Worm (Caenorhabditis elegans) whole organism, L4 larva: Measurements from ENCODE around the gene K08D8.5.

Experiments used
- aha-1 ChIP-seq: fragments of 150-350 bp; peaks from one replicate; lab custom pipeline; 2014; ENCODE audit warnings: missing biosample characterization, missing genetic modification characterization
- aly-2 ChIP-seq: sonication (generic microtip); optimal IDR thresholded peaks from 2 replicates; lab custom pipeline; 2018; ENCODE audit warnings: missing biosample characterization, missing genetic modification characterization
- ces-1 ChIP-seq: fragments of 150-350 bp; sonication (generic microtip); optimal IDR thresholded peaks from 4 replicates; lab custom pipeline; 2014; ENCODE audit warnings: missing biosample characterization, missing genetic modification reagents, missing genetic modification characterization
- daf-16 ChIP-seq, 3 experiments: sonication (generic microtip); optimal IDR thresholded peaks; 2 replicates each; lab custom pipeline; 2016 to 2017; ENCODE audit warnings: missing genetic modification characterization in 3 of 3, missing genetic modification reagents in 3 of 3, mild to moderate bottlenecking in 2 of 3, missing compliant biosample characterization in 2 of 3, missing biosample characterization in 1 of 3, moderate library complexity in 1 of 3
- dve-1 ChIP-seq: sonication (generic microtip); optimal IDR thresholded peaks from 2 replicates; lab custom pipeline; 2017; ENCODE audit warnings: antibody characterized with exemption, mild to moderate bottlenecking, missing genetic modification characterization, missing compliant biosample characterization; ENCODE audit not compliant: insufficient read depth
- hmg-1.1 ChIP-seq: fragments of 200-800 bp; sonication (Bioruptor generic); IDR thresholded peaks from 2 replicates; pipeline ENCODE4 v1.3.6; 2022; ENCODE audit warnings: missing genetic modification reagents, missing genetic modification characterization, missing compliant biosample characterization
- lin-15B ChIP-seq: fragments of 150-350 bp; sonication (generic microtip); optimal IDR thresholded peaks from 3 replicates; lab custom pipeline; 2014; ENCODE audit warnings: missing biosample characterization, missing genetic modification characterization
- lir-3 ChIP-seq: sonication (generic microtip); optimal IDR thresholded peaks from 2 replicates; lab custom pipeline; 2016; ENCODE audit warnings: mild to moderate bottlenecking, missing genetic modification characterization, missing compliant biosample characterization
- nhr-11 ChIP-seq: fragments of 150-350 bp; optimal IDR thresholded peaks from 2 replicates; lab custom pipeline; 2014; ENCODE audit warnings: missing biosample characterization, missing genetic modification characterization
- nhr-237 ChIP-seq: sonication (generic microtip); optimal IDR thresholded peaks from 2 replicates; lab custom pipeline; 2017; ENCODE audit warnings: missing biosample characterization, missing genetic modification characterization
- pha-4 ChIP-seq, 2 experiments: fragments of 150-350 bp in 1 of 2; fragments of 200-800 bp in 1 of 2; sonication (Bioruptor generic) in 1 of 2; IDR thresholded peaks in 1 of 2; optimal IDR thresholded peaks in 1 of 2; 2 replicates each; pipeline versions ENCODE4 v1.3.6 to Lab custom; 2014 to 2022; ENCODE audit warnings: missing genetic modification characterization in 2 of 2, missing genetic modification reagents in 2 of 2, missing biosample characterization in 1 of 2, missing compliant biosample characterization in 1 of 2
- php-3 ChIP-seq: fragments of 200-800 bp; sonication (Bioruptor generic); IDR thresholded peaks from 2 replicates; pipeline ENCODE4 v1.3.6; 2022; ENCODE audit warnings: missing genetic modification reagents, missing genetic modification characterization, missing compliant biosample characterization
- unc-39 ChIP-seq: sonication (generic microtip); optimal IDR thresholded peaks from 2 replicates; lab custom pipeline; 2017; ENCODE audit warnings: missing biosample characterization, missing genetic modification characterization
- zag-1 ChIP-seq: fragments of 150-350 bp; optimal IDR thresholded peaks from 2 replicates; lab custom pipeline; 2014; ENCODE audit warnings: missing biosample characterization, missing genetic modification characterization

DNA sequence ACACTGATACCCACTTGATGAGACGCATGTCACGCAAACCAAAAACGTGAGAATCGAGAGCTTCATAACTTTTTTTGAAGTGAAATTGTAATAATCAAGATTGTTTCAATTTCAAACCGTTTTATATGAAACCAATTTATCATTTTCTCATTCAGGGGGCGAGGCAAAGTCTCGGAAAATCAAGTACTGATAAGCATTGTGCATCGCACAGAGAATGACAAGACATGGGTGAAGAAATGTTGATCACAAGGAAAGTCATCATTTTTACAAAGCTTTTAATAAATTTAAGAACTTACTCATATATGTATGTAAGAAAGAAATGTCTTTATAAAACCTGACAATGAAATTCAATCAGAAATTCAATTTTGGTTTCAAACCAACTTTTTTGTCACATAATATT lies 5.4 kb downstream of the K08D8.5 start, which contains the start of gene K08D8.3:
- TF ChIP-seq pha-4 (GFP tag; IDR thresholded peaks at IDR 0.05; lab: Robert Waterston, UW), result no peak
- no peak for TF ChIP-seq pha-4 (tag; optimal IDR thresholded peaks at IDR 0.05; lab: Kevin White, UChicago)
- no peak for TF ChIP-seq aha-1 (tag; lab: Kevin White, UChicago)
- no peak for TF ChIP-seq lin-15B (tag; lab: Kevin White, UChicago)
- peak; percentile 50 for TF ChIP-seq dve-1 (tag; lab: Kevin White, UChicago)
- no peak for TF ChIP-seq daf-16 (GFP tag; optimal IDR thresholded peaks at IDR 0.05; lab: Kevin White, UChicago)
- peak; percentile 78 for TF ChIP-seq daf-16 (tag; optimal IDR thresholded peaks at IDR 0.05; lab: Kevin White, UChicago)
- TF ChIP-seq hmg-1.1, result no peak
- no peak for TF ChIP-seq ces-1 (GFP tag; lab: Kevin White, UChicago)
- no peak for TF ChIP-seq zag-1
- no peak for TF ChIP-seq nhr-11 (tag; lab: Kevin White, UChicago)
- TF ChIP-seq aly-2 (tag; lab: Kevin White, UChicago), result no peak
- no peak for TF ChIP-seq php-3 (GFP tag; lab: Robert Waterston, UW)
- TF ChIP-seq nhr-237 (tag; lab: Kevin White, UChicago), result no peak
- TF ChIP-seq lir-3, result no peak
- no peak for TF ChIP-seq unc-39 (tag; lab: Kevin White, UChicago)
